Fruit fly (Drosophila melanogaster): ENCODE data around the gene chas.

chas gene

DNA sequence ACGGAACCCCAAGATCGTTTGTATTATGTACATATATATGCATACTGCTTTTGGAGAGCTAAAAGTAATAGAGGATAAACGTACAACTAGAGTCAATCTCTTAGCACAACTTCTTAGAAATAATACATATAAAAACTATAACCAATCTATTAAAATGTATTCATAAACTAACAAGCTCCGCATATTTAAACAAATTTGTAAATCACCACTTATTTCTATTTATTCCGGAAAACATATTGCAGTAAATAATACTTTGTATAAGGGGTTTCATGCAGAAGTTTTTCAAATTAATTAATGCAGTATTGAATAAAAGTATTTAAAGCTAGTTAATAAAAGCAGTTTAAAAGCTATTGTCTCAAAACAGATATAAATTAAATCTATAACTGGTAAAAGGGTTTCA, 13.9 kb upstream of the chas start (continued):
- TF ChIP-seq CG16813 (GFP tag; IDR thresholded peaks at IDR 0.05; ENCODE audit: partially characterized antibody) = no peak
- TF ChIP-seq p53 (GFP tag; optimal IDR thresholded peaks at IDR 0.05) = no peak
- no peak for TF ChIP-seq HHEX (GFP tag; optimal IDR thresholded peaks at IDR 0.05)
- no peak for TF ChIP-seq CG11247 (GFP tag; IDR thresholded peaks at IDR 0.05)
- no peak for TF ChIP-seq CG4820 (GFP tag; optimal IDR thresholded peaks at IDR 0.05)
- no peak for TF ChIP-seq MESR4 (GFP tag; optimal IDR thresholded peaks at IDR 0.05)
- TF ChIP-seq sens-2 (GFP tag; IDR thresholded peaks at IDR 0.05) = no peak
- TF ChIP-seq CG16815 (GFP tag; optimal IDR thresholded peaks at IDR 0.05) = peak; percentile 6
- no peak for TF ChIP-seq vfl (GFP tag; optimal IDR thresholded peaks at IDR 0.05)
- no peak for TF ChIP-seq Rx (GFP tag; IDR thresholded peaks at IDR 0.05)
- no peak for TF ChIP-seq CG12219 (GFP tag; optimal IDR thresholded peaks at IDR 0.05)
- TF ChIP-seq CG15514 (GFP tag; optimal IDR thresholded peaks at IDR 0.05) = no peak
- no peak for TF ChIP-seq trh (GFP tag; optimal IDR thresholded peaks at IDR 0.05)
- peak; percentile 32 for TF ChIP-seq CG12659 (GFP tag; optimal IDR thresholded peaks at IDR 0.05)
- TF ChIP-seq btn (GFP tag; optimal IDR thresholded peaks at IDR 0.05) = no peak
- TF ChIP-seq Fer1 (GFP tag; optimal IDR thresholded peaks at IDR 0.05) = no peak
- peak; percentile 70 for TF ChIP-seq sens (GFP tag)
- TF ChIP-seq CG11723 (GFP tag; optimal IDR thresholded peaks at IDR 0.05) = no peak
- no peak for TF ChIP-seq repo (GFP tag; optimal IDR thresholded peaks at IDR 0.05)
- no peak for TF ChIP-seq Opbp (GFP tag; IDR thresholded peaks at IDR 0.05; ENCODE audit: partially characterized antibody)
- TF ChIP-seq CG10462 (GFP tag; optimal IDR thresholded peaks at IDR 0.05) = no peak
- TF ChIP-seq Deaf1 (tag; optimal IDR thresholded peaks at IDR 0.05) = no peak
- TF ChIP-seq Sox100B (GFP tag; optimal IDR thresholded peaks at IDR 0.05) = peak; percentile 50
- TF ChIP-seq kah (GFP tag; optimal IDR thresholded peaks at IDR 0.05) = no peak

DNA sequence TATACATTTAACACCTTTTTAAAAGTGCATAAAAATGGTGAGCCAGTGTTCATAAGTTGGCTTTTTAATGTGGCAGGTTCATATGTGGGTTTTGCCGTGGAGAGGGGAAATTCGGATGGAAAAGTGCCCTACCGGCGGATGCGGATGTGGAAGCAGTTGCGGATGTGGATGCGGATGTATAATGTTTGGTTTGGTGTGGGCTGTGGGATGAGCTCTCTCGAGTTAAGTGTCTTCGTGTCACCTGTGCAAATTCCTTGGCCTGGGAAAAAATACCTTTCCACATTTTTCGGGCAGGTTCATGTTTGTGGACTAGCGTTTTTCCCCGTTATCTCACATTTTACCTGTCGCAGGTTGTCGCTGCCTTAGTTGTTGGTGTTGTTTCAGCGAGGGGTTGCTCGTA, 13.4 kb upstream of the chas start:
- no peak for TF ChIP-seq CG31365 (tag; optimal IDR thresholded peaks at IDR 0.05)
- TF ChIP-seq CG9215 (GFP tag; IDR thresholded peaks at IDR 0.05) = no peak
- no peak for TF ChIP-seq Hmx (GFP tag; optimal IDR thresholded peaks at IDR 0.05)
- no peak for TF ChIP-seq her (GFP tag; optimal IDR thresholded peaks at IDR 0.05)
- no peak for TF ChIP-seq CG5180 (GFP tag; optimal IDR thresholded peaks at IDR 0.05)
- TF ChIP-seq CG9932 (GFP tag; IDR thresholded peaks at IDR 0.05) = 0 out of 2 replicates have a peak, but pooled peaks have one; percentile 10
- TF ChIP-seq sens (GFP tag) = peak; percentile 21
- TF ChIP-seq tll (GFP tag; optimal IDR thresholded peaks at IDR 0.05) = peak in 1 of 2 experiments; percentile 54
- peak; percentile 36 for TF ChIP-seq sd (tag; optimal IDR thresholded peaks at IDR 0.05)
- TF ChIP-seq CG13775 (GFP tag; optimal IDR thresholded peaks at IDR 0.05) = peak; percentile 95
- no peak for TF ChIP-seq mld (GFP tag; IDR thresholded peaks at IDR 0.05; ENCODE audit: partially characterized antibody)
- TF ChIP-seq chinmo (GFP tag; IDR thresholded peaks at IDR 0.05; ENCODE audit: partially characterized antibody) = no peak

DNA sequence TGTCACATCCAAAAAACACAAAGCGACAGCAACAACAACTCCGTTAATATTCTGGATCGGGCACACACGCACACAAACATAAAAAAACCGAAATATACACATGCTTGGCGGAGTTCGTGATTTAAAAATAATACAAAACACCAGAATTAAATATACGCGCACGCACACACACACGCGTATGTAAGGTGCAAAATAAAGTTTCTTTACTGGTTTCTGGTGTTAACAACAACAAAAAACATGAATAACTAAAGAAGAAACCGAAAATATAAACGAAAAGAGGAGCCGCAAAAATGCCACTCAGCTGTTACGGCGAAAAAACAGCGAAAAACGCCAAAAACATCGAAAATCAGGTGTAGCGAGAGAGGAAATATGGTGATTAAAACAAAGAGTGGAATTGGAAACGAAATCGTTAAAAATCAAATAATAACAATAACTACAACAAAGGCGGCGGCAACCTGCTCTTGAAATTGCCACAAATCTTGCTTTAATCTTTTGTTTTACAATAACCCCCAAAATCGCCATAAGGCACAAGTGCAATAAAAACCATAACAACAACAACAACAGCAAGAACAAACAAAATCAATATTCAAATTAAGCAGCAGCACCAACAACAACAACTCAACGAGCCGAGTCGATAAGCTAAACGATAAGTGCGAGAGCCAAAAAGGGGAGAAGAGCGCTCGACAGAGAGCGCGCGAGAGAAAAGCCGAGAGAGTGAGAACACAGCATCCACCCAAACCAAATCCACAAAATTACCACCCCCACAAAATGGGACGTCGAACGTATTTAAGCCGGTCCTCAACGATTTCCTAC, 11.9 kb upstream of the chas start:
- peak; percentile 98 for TF ChIP-seq onecut (GFP tag; IDR thresholded peaks at IDR 0.05)
- TF ChIP-seq CG6791 (GFP tag; IDR thresholded peaks at IDR 0.05; ENCODE audit: partially characterized antibody) = 0 out of 3 replicates have a peak, but pooled peaks have one; percentile 27
- TF ChIP-seq cg (GFP tag; optimal IDR thresholded peaks at IDR 0.05) = peak; percentile 20
- peak; percentile 37; the same call in 1 of the 2 replicates for TF ChIP-seq hbn (GFP tag; IDR thresholded peaks at IDR 0.05; ENCODE audit: partially characterized antibody)
- peak; percentile 94 for TF ChIP-seq abd-A (tag; optimal IDR thresholded peaks at IDR 0.05)
- peak; percentile 18 for TF ChIP-seq nerfin-1 (tag; optimal IDR thresholded peaks at IDR 0.05)
- peak; percentile 12 for TF ChIP-seq nom (GFP tag; optimal IDR thresholded peaks at IDR 0.05)
- TF ChIP-seq bowl (GFP tag; IDR thresholded peaks at IDR 0.05) = no peak
- TF ChIP-seq vvl (GFP tag; IDR thresholded peaks at IDR 0.05) = peak; percentile 50; the same call in 1 of the 2 replicates
- peak; percentile 90; the same call in 3 of the 4 replicates for TF ChIP-seq chinmo (GFP tag; IDR thresholded peaks at IDR 0.05; ENCODE audit: partially characterized antibody)
- no peak for TF ChIP-seq CG12744 (GFP tag; optimal IDR thresholded peaks at IDR 0.05)
- no peak for TF ChIP-seq cad (GFP tag; optimal IDR thresholded peaks at IDR 0.05)
- no peak for TF ChIP-seq slbo (GFP tag; IDR thresholded peaks at IDR 0.05)
- peak; percentile 40; the same call in 1 of the 3 replicates for TF ChIP-seq HLH4C (GFP tag; IDR thresholded peaks at IDR 0.05; ENCODE audit: partially characterized antibody)

All from whole organism, embryonic.